Fruit fly (Drosophila melanogaster) whole organism, embryonic: Measurements from ENCODE around the gene CG7601.

Source experiments
- Atf6 ChIP-seq: fragments of 200-800 bp; sonication (Bioruptor generic); IDR thresholded peaks from 2 replicates; pipeline ENCODE4 v1.3.6; 2022; ENCODE audit warnings: missing biosample characterization, missing genetic modification characterization
- CG10321 ChIP-seq: fragments of 200-800 bp; sonication (Bioruptor generic); IDR thresholded peaks from 2 replicates; pipeline ENCODE4 v1.3.6; 2022; ENCODE audit warnings: missing biosample characterization, missing genetic modification characterization
- CG10654 ChIP-seq: fragments of 200-800 bp; sonication (Bioruptor generic); optimal IDR thresholded peaks from 2 replicates; lab custom pipeline; 2016; ENCODE audit warnings: missing biosample characterization, missing genetic modification characterization
- CG1602 ChIP-seq: fragments of 200-800 bp; sonication (Bioruptor generic); optimal IDR thresholded peaks from 3 replicates; lab custom pipeline; 2016; ENCODE audit warnings: missing biosample characterization, missing genetic modification characterization
- CG17385 ChIP-seq: fragments of 200-800 bp; sonication (Bioruptor generic); optimal IDR thresholded peaks from 3 replicates; lab custom pipeline; 2018; ENCODE audit warnings: missing biosample characterization, mild to moderate bottlenecking, missing genetic modification characterization
- CG2712 ChIP-seq: fragments of 200-800 bp; optimal IDR thresholded peaks from 3 replicates; lab custom pipeline; 2019; ENCODE audit warnings: missing biosample characterization, mild to moderate bottlenecking, missing genetic modification characterization, moderate library complexity
- CG31365 ChIP-seq: fragments of 200-800 bp; sonication (Bioruptor generic); optimal IDR thresholded peaks from 2 replicates; lab custom pipeline; 2018; ENCODE audit warnings: missing biosample characterization, mild to moderate bottlenecking, missing genetic modification characterization
- CG31441 ChIP-seq: fragments of 200-800 bp; sonication (Bioruptor generic); IDR thresholded peaks from 2 replicates; pipeline ENCODE4 v1.3.6; 2022; ENCODE audit warnings: missing biosample characterization, missing genetic modification characterization
- CG3163 ChIP-seq: fragments of 200-800 bp; sonication (Bioruptor generic); optimal IDR thresholded peaks from 3 replicates; lab custom pipeline; 2016; ENCODE audit warnings: missing biosample characterization, missing genetic modification characterization
- CG3281 ChIP-seq: fragments of 200-800 bp; sonication (Bioruptor generic); optimal IDR thresholded peaks from 3 replicates; lab custom pipeline; 2017; ENCODE audit warnings: missing biosample characterization, mild to moderate bottlenecking, missing genetic modification characterization
- CG34422 ChIP-seq: fragments of 200-800 bp; sonication (Bioruptor generic); IDR thresholded peaks from 3 replicates; pipeline ENCODE4 v1.3.6; 2022; ENCODE audit warnings: missing biosample characterization, missing genetic modification characterization
- CG5953 ChIP-seq: fragments of 200-800 bp; sonication (Bioruptor generic); IDR thresholded peaks from 2 replicates; pipeline ENCODE4 v1.3.6; 2022; ENCODE audit warnings: missing biosample characterization, missing genetic modification characterization
- CG6689 ChIP-seq: fragments of 200-800 bp; sonication (Bioruptor generic); IDR thresholded peaks from 2 replicates; pipeline ENCODE4 v1.3.6; 2022; ENCODE audit warnings: missing biosample characterization, missing genetic modification characterization
- CG7786 ChIP-seq: fragments of 200-800 bp; sonication (Bioruptor generic); optimal IDR thresholded peaks from 2 replicates; lab custom pipeline; 2016; ENCODE audit warnings: missing biosample characterization, missing genetic modification characterization
- CG9609 ChIP-seq: fragments of 200-800 bp; sonication (Bioruptor generic); optimal IDR thresholded peaks from 3 replicates; lab custom pipeline; 2016; ENCODE audit warnings: missing biosample characterization, missing genetic modification characterization
- CG9797 ChIP-seq: fragments of 200-800 bp; sonication (Bioruptor generic); optimal IDR thresholded peaks from 3 replicates; lab custom pipeline; 2018; ENCODE audit warnings: missing biosample characterization, mild to moderate bottlenecking, missing genetic modification characterization
- CTCF ChIP-seq: fragments of 200-800 bp; sonication (Bioruptor generic); optimal IDR thresholded peaks from 2 replicates; lab custom pipeline; 2017; ENCODE audit warnings: missing biosample characterization, mild to moderate bottlenecking, missing genetic modification characterization, moderate library complexity
- D19A ChIP-seq: fragments of 200-800 bp; optimal IDR thresholded peaks from 3 replicates; lab custom pipeline; 2019; ENCODE audit warnings: missing biosample characterization, mild to moderate bottlenecking, missing genetic modification characterization, moderate library complexity
- Dll ChIP-seq: fragments of 200-800 bp; sonication (Bioruptor generic); IDR thresholded peaks from 4 replicates; pipeline ENCODE4 v1.3.6; 2022; ENCODE audit warnings: missing biosample characterization, missing genetic modification characterization; ENCODE audit not compliant: partially characterized antibody
- Doc3 ChIP-seq: fragments of 200-800 bp; sonication (Bioruptor generic); IDR thresholded peaks from 3 replicates; pipeline ENCODE4 v1.3.6; 2022; ENCODE audit warnings: missing biosample characterization, missing genetic modification characterization; ENCODE audit not compliant: partially characterized antibody
- Elba2 ChIP-seq: fragments of 200-800 bp; sonication (Bioruptor generic); optimal IDR thresholded peaks from 3 replicates; lab custom pipeline; 2016; ENCODE audit warnings: missing biosample characterization, missing genetic modification characterization
- GATAe ChIP-seq: fragments of 200-800 bp; sonication (Bioruptor generic); conservative IDR thresholded peaks from 2 replicates; pipeline ENCODE4 v1.3.6; 2022; ENCODE audit warnings: missing biosample characterization, missing genetic modification characterization
- HLH3B ChIP-seq: fragments of 200-800 bp; sonication (Bioruptor generic); IDR thresholded peaks from 2 replicates; pipeline ENCODE4 v1.3.6; 2022; ENCODE audit warnings: missing biosample characterization, missing genetic modification characterization
- HLHmδ ChIP-seq: fragments of 200-800 bp; sonication (Bioruptor generic); optimal IDR thresholded peaks from 2 replicates; lab custom pipeline; 2018; ENCODE audit warnings: missing biosample characterization, mild to moderate bottlenecking, missing genetic modification characterization, moderate library complexity
- Jarid2 ChIP-seq: fragments of 200-800 bp; sonication (Bioruptor generic); optimal IDR thresholded peaks from 3 replicates; lab custom pipeline; 2017; ENCODE audit warnings: mild to moderate bottlenecking, missing biosample characterization, missing genetic modification reagents, missing genetic modification characterization
- Lhr ChIP-seq: fragments of 200-800 bp; sonication (Bioruptor generic); optimal IDR thresholded peaks from 3 replicates; lab custom pipeline; 2017; ENCODE audit warnings: mild to moderate bottlenecking, missing biosample characterization, missing genetic modification reagents, missing genetic modification characterization
- Med ChIP-seq: fragments of 200-800 bp; sonication (Bioruptor generic); peaks from one replicate; lab custom pipeline; 2016; ENCODE audit warnings: missing biosample characterization, missing genetic modification characterization, mild to moderate bottlenecking, inconsistent platforms, moderate library complexity
- Neu2 ChIP-seq: fragments of 200-800 bp; sonication (Bioruptor generic); optimal IDR thresholded peaks from 3 replicates; lab custom pipeline; 2016; ENCODE audit warnings: missing biosample characterization, missing genetic modification characterization, borderline replicate concordance
- Nf-YA ChIP-seq: fragments of 200-800 bp; sonication (Bioruptor generic); IDR thresholded peaks from 2 replicates; pipeline ENCODE4 v1.3.6; 2022; ENCODE audit warnings: missing biosample characterization, missing genetic modification characterization
- Opbp ChIP-seq: fragments of 200-800 bp; sonication (Bioruptor generic); IDR thresholded peaks from 3 replicates; pipeline ENCODE4 v1.3.6; 2022; ENCODE audit warnings: missing biosample characterization, missing genetic modification characterization; ENCODE audit not compliant: partially characterized antibody
- Ssrp ChIP-seq: fragments of 200-800 bp; sonication (Bioruptor generic); optimal IDR thresholded peaks from 2 replicates; lab custom pipeline; 2018; ENCODE audit warnings: missing biosample characterization, mild to moderate bottlenecking, missing genetic modification characterization, moderate library complexity
- Usf ChIP-seq: fragments of 200-800 bp; sonication (Bioruptor generic); optimal IDR thresholded peaks from 2 replicates; lab custom pipeline; 2017; ENCODE audit warnings: missing genotype, missing biosample characterization, missing genetic modification characterization
- Xbp1 ChIP-seq: fragments of 200-800 bp; sonication (Bioruptor generic); optimal IDR thresholded peaks from 3 replicates; lab custom pipeline; 2016; ENCODE audit warnings: missing biosample characterization, mild to moderate bottlenecking, missing genetic modification characterization
- ac ChIP-seq: fragments of 200-800 bp; sonication (Bioruptor generic); optimal IDR thresholded peaks from 3 replicates; lab custom pipeline; 2017; ENCODE audit warnings: missing biosample characterization, mild to moderate bottlenecking, missing genetic modification characterization
- cas ChIP-seq: fragments of 200-800 bp; sonication (Bioruptor generic); IDR thresholded peaks from 2 replicates; pipeline ENCODE4 v1.3.6; 2022; ENCODE audit warnings: missing biosample characterization, missing genetic modification characterization
- danr ChIP-seq: fragments of 200-800 bp; sonication (Bioruptor generic); IDR thresholded peaks from 2 replicates; pipeline ENCODE4 v1.3.6; 2022; ENCODE audit warnings: missing biosample characterization, missing genetic modification characterization
- esg ChIP-seq: fragments of 200-800 bp; sonication (Bioruptor generic); conservative IDR thresholded peaks from 2 replicates; pipeline ENCODE4 v1.3.6; 2022; ENCODE audit warnings: missing biosample characterization, missing genetic modification characterization
- fd3F ChIP-seq: fragments of 200-800 bp; sonication (Bioruptor generic); optimal IDR thresholded peaks from 2 replicates; lab custom pipeline; 2018; ENCODE audit warnings: missing biosample characterization, mild to moderate bottlenecking, missing genetic modification characterization, moderate library complexity
- fu2 ChIP-seq: fragments of 200-800 bp; sonication (Bioruptor generic); optimal IDR thresholded peaks from 2 replicates; lab custom pipeline; 2016; ENCODE audit warnings: missing biosample characterization, missing genetic modification characterization
- gcm2 ChIP-seq: fragments of 200-800 bp; sonication (Bioruptor generic); optimal IDR thresholded peaks from 2 replicates; lab custom pipeline; 2016; ENCODE audit warnings: missing biosample characterization, missing genetic modification characterization
- grau ChIP-seq: fragments of 200-800 bp; optimal IDR thresholded peaks from 3 replicates; lab custom pipeline; 2019; ENCODE audit warnings: missing biosample characterization, mild to moderate bottlenecking, missing genetic modification characterization, moderate library complexity
- kay ChIP-seq: fragments of 200-800 bp; sonication (Bioruptor generic); optimal IDR thresholded peaks from 2 replicates; lab custom pipeline; 2016; ENCODE audit warnings: missing biosample characterization, missing genetic modification characterization
- org-1 ChIP-seq: fragments of 200-800 bp; sonication (Bioruptor generic); optimal IDR thresholded peaks from 2 replicates; lab custom pipeline; 2017; ENCODE audit warnings: missing biosample characterization, missing genetic modification characterization
- psq ChIP-seq: fragments of 200-800 bp; sonication (Bioruptor generic); optimal IDR thresholded peaks from 2 replicates; lab custom pipeline; 2017; ENCODE audit warnings: missing biosample characterization, missing genetic modification characterization
- ro ChIP-seq: fragments of 200-800 bp; sonication (Bioruptor generic); IDR thresholded peaks from 2 replicates; pipeline ENCODE4 v1.3.6; 2022; ENCODE audit warnings: missing biosample characterization, missing genetic modification characterization
- sqz ChIP-seq: fragments of 200-800 bp; sonication (Bioruptor generic); optimal IDR thresholded peaks from 3 replicates; lab custom pipeline; 2018; ENCODE audit warnings: missing biosample characterization, mild to moderate bottlenecking, missing genetic modification characterization
- sr ChIP-seq: fragments of 200-800 bp; sonication (Bioruptor generic); IDR thresholded peaks from 3 replicates; pipeline ENCODE4 v1.3.6; 2022; ENCODE audit warnings: missing biosample characterization, missing genetic modification characterization
- stc ChIP-seq: fragments of 200-800 bp; sonication (Bioruptor generic); IDR thresholded peaks from 2 replicates; pipeline ENCODE4 v1.3.6; 2022; ENCODE audit warnings: missing biosample characterization, missing genetic modification characterization
- tap ChIP-seq: fragments of 200-800 bp; optimal IDR thresholded peaks from 3 replicates; lab custom pipeline; 2019; ENCODE audit warnings: missing biosample characterization, mild to moderate bottlenecking, missing genetic modification characterization, moderate library complexity
- tin ChIP-seq: fragments of 200-800 bp; sonication (Bioruptor generic); optimal IDR thresholded peaks from 3 replicates; lab custom pipeline; 2016; ENCODE audit warnings: missing biosample characterization, missing genetic modification characterization
- twi ChIP-seq: fragments of 200-800 bp; optimal IDR thresholded peaks from 2 replicates; lab custom pipeline; 2019; ENCODE audit warnings: missing biosample characterization, mild to moderate bottlenecking, missing genetic modification characterization, moderate library complexity
- vvl ChIP-seq: fragments of 200-800 bp; sonication (Bioruptor generic); IDR thresholded peaks from 2 replicates; pipeline ENCODE4 v1.3.6; 2022; ENCODE audit warnings: missing biosample characterization, missing genetic modification characterization

Gene CG7601

dm6 chr3R:29773833-29774324, 37.3 kb upstream of the CG7601 start (continued):
- peak; percentile 91 for TF ChIP-seq GATAe
- peak; percentile 67 for TF ChIP-seq CG17385 (GFP tag; lab: Kevin White, UChicago)
- TF ChIP-seq Xbp1, result peak; percentile 72
- TF ChIP-seq cas (GFP tag; lab: Robert Waterston, UW), result peak; percentile 61
- TF ChIP-seq tap (tag; lab: Kevin White, UChicago), result peak; percentile 28
- no peak for TF ChIP-seq Neu2 (GFP tag; lab: Kevin White, UChicago)
- no peak for TF ChIP-seq ro
- peak; percentile 48; the same call in 1 of the 2 replicates for TF ChIP-seq danr (GFP tag; lab: Robert Waterston, UW)
- peak; percentile 48 for TF ChIP-seq org-1
- peak; percentile 66 for TF ChIP-seq CG1602 (GFP tag; lab: Kevin White, UChicago)
- TF ChIP-seq fu2 (GFP tag; lab: Kevin White, UChicago), result peak; percentile 85
- peak; percentile 38 for TF ChIP-seq CG10654 (GFP tag; lab: Kevin White, UChicago)
- no peak for TF ChIP-seq CG5953 (GFP tag; lab: Robert Waterston, UW)
- peak; percentile 54; the same call in 1 of the 2 replicates for TF ChIP-seq CG31441 (GFP tag; lab: Robert Waterston, UW)
- peak; percentile 51 for TF ChIP-seq twi (tag; lab: Kevin White, UChicago)
- TF ChIP-seq CG7786 (GFP tag; lab: Kevin White, UChicago), result peak; percentile 92
- TF ChIP-seq CG31365 (tag; lab: Kevin White, UChicago), result peak; percentile 40
- TF ChIP-seq CG2712 (tag; lab: Kevin White, UChicago), result peak; percentile 53
- TF ChIP-seq ac (GFP tag; lab: Kevin White, UChicago), result no peak
- TF ChIP-seq CG9797, result no peak
- peak; percentile 33 for TF ChIP-seq gcm2 (GFP tag; lab: Kevin White, UChicago)
- TF ChIP-seq Nf-YA (GFP tag; lab: Robert Waterston, UW), result peak; percentile 42; the same call in 1 of the 2 replicates
- peak; percentile 57 for TF ChIP-seq CG3163 (GFP tag; lab: Kevin White, UChicago)
- no peak for TF ChIP-seq CTCF (GFP tag; lab: Kevin White, UChicago)
- TF ChIP-seq CG10321 (GFP tag; lab: Robert Waterston, UW), result no peak
- peak; percentile 73 for TF ChIP-seq Ssrp (tag; lab: Kevin White, UChicago)
- TF ChIP-seq sqz (GFP tag; lab: Kevin White, UChicago), result no peak
- TF ChIP-seq Dll (GFP tag; lab: Robert Waterston, UW), result no peak
- TF ChIP-seq kay (GFP tag; lab: Kevin White, UChicago), result peak; percentile 89
- TF ChIP-seq Med (GFP tag; lab: Kevin White, UChicago), result peak; percentile 96
- no peak for TF ChIP-seq CG34422 (GFP tag; lab: Robert Waterston, UW)
- TF ChIP-seq Jarid2 (GFP tag; lab: Kevin White, UChicago), result peak; percentile 45
- TF ChIP-seq CG9609 (GFP tag; lab: Kevin White, UChicago), result peak; percentile 76
- no peak for TF ChIP-seq Opbp (GFP tag; lab: Robert Waterston, UW)
- TF ChIP-seq psq (GFP tag; lab: Kevin White, UChicago), result no peak
- peak; percentile 60 for TF ChIP-seq esg (GFP tag; lab: Robert Waterston, UW)
- peak; percentile 77 for TF ChIP-seq CG3281
- TF ChIP-seq HLH3B, result peak; percentile 56
- TF ChIP-seq HLHmδ (GFP tag; lab: Kevin White, UChicago), result no peak
- peak; percentile 68 for TF ChIP-seq tin
- TF ChIP-seq Doc3 (GFP tag; lab: Robert Waterston, UW), result no peak
- peak; percentile 81 for TF ChIP-seq fd3F (GFP tag; lab: Kevin White, UChicago)
- peak; percentile 98 for TF ChIP-seq D19A (tag; lab: Kevin White, UChicago)
- TF ChIP-seq vvl (GFP tag; lab: Robert Waterston, UW), result peak; percentile 69
- TF ChIP-seq Lhr, result no peak
- TF ChIP-seq grau, result peak; percentile 87
- peak; percentile 63 for TF ChIP-seq Atf6 (GFP tag; lab: Robert Waterston, UW)
- no peak for TF ChIP-seq sr (GFP tag; lab: Robert Waterston, UW)
- peak; percentile 67 for TF ChIP-seq Elba2
- peak; percentile 58 for TF ChIP-seq CG6689 (GFP tag; lab: Robert Waterston, UW)
- peak; percentile 60; the same call in 1 of the 2 replicates for TF ChIP-seq stc (GFP tag; lab: Robert Waterston, UW)
- TF ChIP-seq Usf (GFP tag; lab: Kevin White, UChicago), result peak; percentile 56
